Fruit fly (Drosophila melanogaster) whole organism, embryonic: ENCODE measurements around the gene CG5107.

Experiments used
- Antp ChIP-seq: fragments of 200-800 bp; sonication (Bioruptor generic); optimal IDR thresholded peaks from 3 replicates; lab custom pipeline; 2016; ENCODE audit warnings: missing biosample characterization, missing genetic modification characterization
- Atf-2 ChIP-seq: fragments of 200-800 bp; sonication (Bioruptor generic); optimal IDR thresholded peaks from 2 replicates; lab custom pipeline; 2016; ENCODE audit warnings: missing biosample characterization, missing genetic modification characterization
- Bteb2 ChIP-seq: fragments of 200-800 bp; sonication (Bioruptor generic); optimal IDR thresholded peaks from 2 replicates; lab custom pipeline; 2016; ENCODE audit warnings: missing biosample characterization, missing genetic modification characterization
- CG10462 ChIP-seq: fragments of 200-800 bp; sonication (Bioruptor generic); optimal IDR thresholded peaks from 2 replicates; lab custom pipeline; 2016; ENCODE audit warnings: missing biosample characterization, missing genetic modification characterization
- CG10565 ChIP-seq: fragments of 200-800 bp; sonication (Bioruptor generic); optimal IDR thresholded peaks from 3 replicates; lab custom pipeline; 2016; ENCODE audit warnings: missing biosample characterization, mild to moderate bottlenecking, missing genetic modification characterization
- CG12299 ChIP-seq: fragments of 200-800 bp; sonication (Bioruptor generic); optimal IDR thresholded peaks from 2 replicates; lab custom pipeline; 2018; ENCODE audit warnings: missing biosample characterization, mild to moderate bottlenecking, missing genetic modification characterization
- CG13296 ChIP-seq: fragments of 200-800 bp; sonication (Bioruptor generic); optimal IDR thresholded peaks from 3 replicates; lab custom pipeline; 2018; ENCODE audit warnings: missing biosample characterization, mild to moderate bottlenecking, missing genetic modification characterization
- CG14441 ChIP-seq: fragments of 200-800 bp; sonication (Bioruptor generic); IDR thresholded peaks from 2 replicates; pipeline ENCODE4 v1.3.6; 2022; ENCODE audit warnings: missing biosample characterization, missing genetic modification characterization
- CG15269 ChIP-seq: fragments of 200-800 bp; sonication (Bioruptor generic); optimal IDR thresholded peaks from 2 replicates; lab custom pipeline; 2018; ENCODE audit warnings: missing biosample characterization, mild to moderate bottlenecking, missing genetic modification characterization, moderate library complexity
- CG17568 ChIP-seq: fragments of 200-800 bp; sonication (Bioruptor generic); optimal IDR thresholded peaks from 2 replicates; lab custom pipeline; 2018; ENCODE audit warnings: missing biosample characterization, mild to moderate bottlenecking, missing genetic modification characterization, moderate library complexity
- CG1792 ChIP-seq: fragments of 200-800 bp; sonication (Bioruptor generic); optimal IDR thresholded peaks from 2 replicates; lab custom pipeline; 2016; ENCODE audit warnings: missing biosample characterization, missing genetic modification characterization
- CG2202 ChIP-seq: fragments of 200-800 bp; sonication (Bioruptor generic); optimal IDR thresholded peaks from 2 replicates; lab custom pipeline; 2018; ENCODE audit warnings: missing biosample characterization, mild to moderate bottlenecking, missing genetic modification characterization
- CG31388 ChIP-seq: fragments of 200-800 bp; sonication (Bioruptor generic); optimal IDR thresholded peaks from 2 replicates; lab custom pipeline; 2016; ENCODE audit warnings: missing biosample characterization, missing genetic modification characterization
- CG33213 ChIP-seq: fragments of 200-800 bp; sonication (Bioruptor generic); optimal IDR thresholded peaks from 3 replicates; lab custom pipeline; 2016; ENCODE audit warnings: missing biosample characterization, missing genetic modification characterization
- CG33557 ChIP-seq: fragments of 200-800 bp; sonication (Bioruptor generic); optimal IDR thresholded peaks from 2 replicates; lab custom pipeline; 2019; ENCODE audit warnings: missing biosample characterization, mild to moderate bottlenecking, missing genetic modification characterization, moderate library complexity
- CG3838 ChIP-seq: fragments of 200-800 bp; sonication (Bioruptor generic); optimal IDR thresholded peaks from 3 replicates; lab custom pipeline; 2016; ENCODE audit warnings: missing biosample characterization, missing genetic modification characterization
- CG4360 ChIP-seq: fragments of 200-800 bp; sonication (Bioruptor generic); IDR thresholded peaks from 2 replicates; pipeline ENCODE4 v1.3.6; 2022; ENCODE audit warnings: missing biosample characterization, missing genetic modification characterization
- CG4707 ChIP-seq: fragments of 200-800 bp; sonication (Bioruptor generic); optimal IDR thresholded peaks from 2 replicates; lab custom pipeline; 2018; ENCODE audit warnings: missing biosample characterization, mild to moderate bottlenecking, missing genetic modification characterization, moderate library complexity
- CG4820 ChIP-seq: fragments of 200-800 bp; sonication (Bioruptor generic); optimal IDR thresholded peaks from 3 replicates; lab custom pipeline; 2016; ENCODE audit warnings: missing biosample characterization, missing genetic modification characterization
- CG4854 ChIP-seq: fragments of 200-800 bp; sonication (Bioruptor generic); optimal IDR thresholded peaks from 2 replicates; lab custom pipeline; 2016; ENCODE audit warnings: missing biosample characterization, missing genetic modification characterization, inconsistent platforms
- CG7271 ChIP-seq: fragments of 200-800 bp; sonication (Bioruptor generic); optimal IDR thresholded peaks from 2 replicates; lab custom pipeline; 2018; ENCODE audit warnings: missing biosample characterization, mild to moderate bottlenecking, missing genetic modification characterization, moderate library complexity
- CG7372 ChIP-seq: fragments of 200-800 bp; sonication (Bioruptor generic); IDR thresholded peaks from 2 replicates; pipeline ENCODE4 v1.3.6; 2022; ENCODE audit warnings: missing biosample characterization, missing genetic modification characterization
- CHES-1-like ChIP-seq: fragments of 200-800 bp; sonication (Bioruptor generic); optimal IDR thresholded peaks from 2 replicates; lab custom pipeline; 2016; ENCODE audit warnings: missing biosample characterization, missing genetic modification characterization
- CoRest ChIP-seq: fragments of 200-800 bp; sonication (Bioruptor generic); optimal IDR thresholded peaks from 3 replicates; lab custom pipeline; 2018; ENCODE audit warnings: missing biosample characterization, mild to moderate bottlenecking, missing genetic modification characterization, moderate library complexity
- Dfd ChIP-seq, 2 experiments: fragments of >200 bp; optimal IDR thresholded peaks; 2 replicates each; lab custom pipeline; 2017; ENCODE audit warnings: missing biosample characterization in 2 of 2, missing genetic modification characterization in 2 of 2
- Doc2 ChIP-seq: fragments of 200-800 bp; sonication (Bioruptor generic); IDR thresholded peaks from 2 replicates; pipeline ENCODE4 v1.3.6; 2022; ENCODE audit warnings: missing biosample characterization, missing genetic modification characterization
- Hmx ChIP-seq: fragments of 200-800 bp; sonication (Bioruptor generic); optimal IDR thresholded peaks from 2 replicates; lab custom pipeline; 2016; ENCODE audit warnings: missing biosample characterization, missing genetic modification characterization
- Hr51 ChIP-seq, 2 experiments: fragments of 200-800 bp; sonication (Bioruptor generic); optimal IDR thresholded peaks; 2 replicates in 1 of 2; 3 replicates in 1 of 2; lab custom pipeline; 2016 to 2018; ENCODE audit warnings: missing biosample characterization in 2 of 2, missing genetic modification characterization in 2 of 2, mild to moderate bottlenecking in 1 of 2, moderate library complexity in 1 of 2
- NC2α ChIP-seq: fragments of 200-800 bp; sonication (Bioruptor generic); optimal IDR thresholded peaks from 2 replicates; lab custom pipeline; 2016; ENCODE audit warnings: missing biosample characterization, missing genetic modification characterization
- Nf-YB ChIP-seq: fragments of 200-800 bp; sonication (Bioruptor generic); optimal IDR thresholded peaks from 3 replicates; lab custom pipeline; 2019; ENCODE audit warnings: missing biosample characterization, mild to moderate bottlenecking, missing genetic modification characterization, moderate library complexity
- Oli ChIP-seq: fragments of 200-800 bp; sonication (Bioruptor generic); optimal IDR thresholded peaks from 2 replicates; lab custom pipeline; 2018; ENCODE audit warnings: missing biosample characterization, mild to moderate bottlenecking, missing genetic modification characterization, moderate library complexity
- Spps ChIP-seq: fragments of 200-800 bp; sonication (Bioruptor generic); optimal IDR thresholded peaks from 2 replicates; lab custom pipeline; 2018; ENCODE audit warnings: missing biosample characterization, mild to moderate bottlenecking, missing genetic modification characterization
- bbx ChIP-seq: fragments of 200-800 bp; sonication (Bioruptor generic); IDR thresholded peaks from 2 replicates; pipeline ENCODE4 v1.3.6; 2022; ENCODE audit warnings: missing biosample characterization, missing genetic modification characterization; ENCODE audit not compliant: partially characterized antibody
- bowl ChIP-seq: fragments of 200-800 bp; sonication (Bioruptor generic); IDR thresholded peaks from 2 replicates; pipeline ENCODE4 v1.3.6; 2022; ENCODE audit warnings: missing biosample characterization, missing genetic modification characterization
- cg ChIP-seq: fragments of 200-800 bp; sonication (Bioruptor generic); optimal IDR thresholded peaks from 3 replicates; lab custom pipeline; 2019; ENCODE audit warnings: missing biosample characterization, mild to moderate bottlenecking, missing genetic modification characterization, moderate library complexity
- disco-r ChIP-seq: fragments of 200-800 bp; sonication (Bioruptor generic); optimal IDR thresholded peaks from 2 replicates; lab custom pipeline; 2016; ENCODE audit warnings: missing biosample characterization, missing genetic modification characterization
- esg ChIP-seq: fragments of 200-800 bp; sonication (Bioruptor generic); conservative IDR thresholded peaks from 2 replicates; pipeline ENCODE4 v1.3.6; 2022; ENCODE audit warnings: missing biosample characterization, missing genetic modification characterization
- fru ChIP-seq: fragments of >200 bp; optimal IDR thresholded peaks from 2 replicates; lab custom pipeline; 2017
- gsb-n ChIP-seq: fragments of 200-800 bp; sonication (Bioruptor generic); optimal IDR thresholded peaks from 3 replicates; lab custom pipeline; 2018; ENCODE audit warnings: missing biosample characterization, mild to moderate bottlenecking, missing genetic modification characterization
- maf-S ChIP-seq: fragments of 200-800 bp; sonication (Bioruptor generic); optimal IDR thresholded peaks from 2 replicates; lab custom pipeline; 2016; ENCODE audit warnings: missing biosample characterization, missing genetic modification characterization
- nerfin-1 ChIP-seq: fragments of 200-800 bp; sonication (Bioruptor generic); optimal IDR thresholded peaks from 3 replicates; lab custom pipeline; 2019; ENCODE audit warnings: missing biosample characterization, mild to moderate bottlenecking, missing genetic modification characterization, moderate library complexity
- oc ChIP-seq: fragments of 200-800 bp; sonication (Bioruptor generic); optimal IDR thresholded peaks from 2 replicates; lab custom pipeline; 2018; ENCODE audit warnings: missing biosample characterization, mild to moderate bottlenecking, missing genetic modification characterization, moderate library complexity
- otp ChIP-seq: fragments of 200-800 bp; sonication (Bioruptor generic); IDR thresholded peaks from 3 replicates; pipeline ENCODE4, ENCODE4 v1.3.6; 2022; ENCODE audit warnings: missing biosample characterization, missing genetic modification characterization
- pb ChIP-seq: fragments of 200-800 bp; sonication (Bioruptor generic); optimal IDR thresholded peaks from 3 replicates; lab custom pipeline; 2016; ENCODE audit warnings: missing biosample characterization, missing genetic modification characterization
- pnt ChIP-seq: fragments of 200-800 bp; sonication (Bioruptor generic); optimal IDR thresholded peaks from 3 replicates; lab custom pipeline; 2016; ENCODE audit warnings: missing biosample characterization, missing genetic modification characterization
- pum ChIP-seq: fragments of 200-800 bp; sonication (Bioruptor generic); optimal IDR thresholded peaks from 2 replicates; lab custom pipeline; 2016; ENCODE audit warnings: missing biosample characterization, missing genetic modification characterization
- sc ChIP-seq, 3 experiments: fragments of >200 bp in 2 of 3; fragments of 200-800 bp in 1 of 3; sonication (Bioruptor generic) in 1 of 3; optimal IDR thresholded peaks; 2 replicates in 2 of 3; 3 replicates in 1 of 3; lab custom pipeline; 2017; ENCODE audit warnings: mild to moderate bottlenecking in 1 of 3, missing biosample characterization in 1 of 3, missing genetic modification characterization in 1 of 3, missing genetic modification reagents in 1 of 3
- sisA ChIP-seq: fragments of 200-800 bp; sonication (Bioruptor generic); IDR thresholded peaks from 2 replicates; pipeline ENCODE4 v1.3.6; 2022; ENCODE audit warnings: missing biosample characterization, missing genetic modification characterization
- slp2 ChIP-seq: fragments of 200-800 bp; sonication (Bioruptor generic); optimal IDR thresholded peaks from 2 replicates; lab custom pipeline; 2016; ENCODE audit warnings: missing biosample characterization, missing genetic modification characterization
- unc-4 ChIP-seq: fragments of 200-800 bp; sonication (Bioruptor generic); IDR thresholded peaks from 2 replicates; pipeline ENCODE4 v1.3.6; 2022; ENCODE audit warnings: missing biosample characterization, missing genetic modification characterization; ENCODE audit not compliant: partially characterized antibody
- vvl ChIP-seq: fragments of 200-800 bp; sonication (Bioruptor generic); IDR thresholded peaks from 2 replicates; pipeline ENCODE4 v1.3.6; 2022; ENCODE audit warnings: missing biosample characterization, missing genetic modification characterization
- yki ChIP-seq: fragments of >200 bp; optimal IDR thresholded peaks from 3 replicates; lab custom pipeline; 2018

CG5107 gene

DNA sequence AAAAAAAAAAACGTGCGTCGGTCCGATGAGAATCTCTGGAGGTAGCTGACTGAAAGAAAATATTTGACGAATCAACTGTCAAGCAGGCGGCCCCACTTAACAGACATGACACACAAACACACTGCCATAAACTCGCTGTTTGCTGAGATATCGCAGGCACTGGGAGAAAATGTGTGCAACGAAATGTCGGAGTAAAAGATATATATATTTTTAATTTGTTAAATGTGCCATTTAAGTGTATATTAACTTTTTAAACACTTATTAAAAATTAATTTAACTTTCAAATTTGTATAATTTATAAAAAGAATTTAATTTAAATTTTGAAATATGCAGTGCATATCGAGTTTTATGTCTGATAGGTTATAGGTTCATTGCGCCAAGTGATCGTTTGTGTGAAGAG lies 15.9 kb upstream of the CG5107 start (continued):
- TF ChIP-seq gsb-n = peak; percentile 55
- TF ChIP-seq CoRest (tag; lab: Kevin White, UChicago) = peak; percentile 36
- no peak for TF ChIP-seq pum
- no peak for TF ChIP-seq CG3838 (GFP tag; lab: Kevin White, UChicago)
- peak; percentile 61 for TF ChIP-seq CG13296 (GFP tag; lab: Kevin White, UChicago)
- no peak for TF ChIP-seq CG2202
- TF ChIP-seq CG1792 (GFP tag; lab: Kevin White, UChicago) = no peak
- no peak for TF ChIP-seq bowl (GFP tag; lab: Robert Waterston, UW)
- TF ChIP-seq yki (lab: Kevin White, UChicago) = no peak
- TF ChIP-seq Oli = peak; percentile 44
- no peak for TF ChIP-seq maf-S (GFP tag; lab: Kevin White, UChicago)
- peak; percentile 21 for TF ChIP-seq CG7271 (tag; lab: Kevin White, UChicago)
- TF ChIP-seq CG7372 (GFP tag; lab: Robert Waterston, UW) = 0 out of 2 replicates have a peak, but pooled peaks have one; percentile 9
- TF ChIP-seq NC2α (GFP tag; lab: Kevin White, UChicago) = no peak
- no peak for TF ChIP-seq cg (GFP tag; lab: Kevin White, UChicago)
- TF ChIP-seq CG33213 = no peak
- TF ChIP-seq Spps = peak; percentile 54
- no peak for TF ChIP-seq CG4854 (GFP tag; lab: Kevin White, UChicago)
- no peak for TF ChIP-seq esg (GFP tag; lab: Robert Waterston, UW)
- TF ChIP-seq Antp (GFP tag; lab: Kevin White, UChicago) = no peak
- peak; percentile 19 for TF ChIP-seq CG10462 (GFP tag; lab: Kevin White, UChicago)
- no peak for TF ChIP-seq CG17568
- TF ChIP-seq Hr51 (GFP tag; optimal IDR thresholded peaks at IDR 0.05; lab: Kevin White, UChicago) = no peak
- no peak for TF ChIP-seq Hmx (GFP tag; lab: Kevin White, UChicago)
- TF ChIP-seq CG33557 (GFP tag; lab: Kevin White, UChicago) = no peak
- peak; percentile 53 for TF ChIP-seq sisA
- peak; percentile 3 for TF ChIP-seq nerfin-1 (tag; lab: Kevin White, UChicago)
- TF ChIP-seq vvl (GFP tag; lab: Robert Waterston, UW) = peak; percentile 71
- peak; percentile 22 for TF ChIP-seq Nf-YB (GFP tag; lab: Kevin White, UChicago)
- TF ChIP-seq CG4820 = peak; percentile 56
- TF ChIP-seq CG4707 (GFP tag; lab: Kevin White, UChicago) = no peak
- TF ChIP-seq pb (GFP tag; lab: Kevin White, UChicago) = no peak
- no peak for TF ChIP-seq fru (lab: Kevin White, UChicago)
- TF ChIP-seq CG12299 (tag; lab: Kevin White, UChicago) = peak; percentile 16
- TF ChIP-seq bbx (GFP tag; lab: Robert Waterston, UW) = no peak
- TF ChIP-seq slp2 = no peak
- TF ChIP-seq CG31388 (GFP tag; lab: Kevin White, UChicago) = no peak
- no peak for TF ChIP-seq sc (optimal IDR thresholded peaks at IDR 0.05; lab: Kevin White, UChicago)
- peak; percentile 20 for TF ChIP-seq sc (GFP tag; optimal IDR thresholded peaks at IDR 0.05; lab: Kevin White, UChicago)
- TF ChIP-seq oc (tag; lab: Kevin White, UChicago) = no peak
- no peak for TF ChIP-seq otp
- no peak for TF ChIP-seq CG15269 (tag; lab: Kevin White, UChicago)
- TF ChIP-seq Bteb2 (GFP tag; lab: Kevin White, UChicago) = no peak
- TF ChIP-seq unc-4 (GFP tag; lab: Robert Waterston, UW) = no peak
- TF ChIP-seq CG4360 (GFP tag; lab: Robert Waterston, UW) = no peak
- TF ChIP-seq CG10565 (GFP tag; lab: Kevin White, UChicago) = no peak
- no peak for TF ChIP-seq Atf-2 (GFP tag; lab: Kevin White, UChicago)
- no peak for TF ChIP-seq Doc2
- TF ChIP-seq Dfd (GFP tag; optimal IDR thresholded peaks at IDR 0.05; lab: Kevin White, UChicago) = no peak
- TF ChIP-seq disco-r (GFP tag; lab: Kevin White, UChicago) = no peak
- no peak for TF ChIP-seq CHES-1-like (GFP tag; lab: Kevin White, UChicago)
- no peak for TF ChIP-seq pnt (GFP tag; lab: Kevin White, UChicago)
- peak; percentile 55; the same call in 1 of the 2 replicates for TF ChIP-seq CG14441 (GFP tag; lab: Robert Waterston, UW)
